Fruit fly (Drosophila melanogaster) whole organism, embryonic: ENCODE results near the gene Gr64b.

ENCODE experiments used
- ATbp ChIP-seq: fragments of 200-800 bp; sonication (Bioruptor generic); optimal IDR thresholded peaks from 2 replicates; lab custom pipeline; 2017; ENCODE audit warnings: missing biosample characterization, mild to moderate bottlenecking, missing genetic modification characterization, missing genetic modification reagents
- Abd-B ChIP-seq: fragments of 200-800 bp; sonication (Bioruptor generic); optimal IDR thresholded peaks from 2 replicates; lab custom pipeline; 2018; ENCODE audit warnings: missing biosample characterization, mild to moderate bottlenecking, missing genetic modification characterization, moderate library complexity
- Aef1 ChIP-seq: fragments of 200-800 bp; sonication (Bioruptor generic); IDR thresholded peaks from 3 replicates; pipeline ENCODE4 v1.3.6; 2022; ENCODE audit warnings: missing biosample characterization, missing genetic modification characterization
- Atf3 ChIP-seq: fragments of 200-800 bp; sonication (Bioruptor generic); optimal IDR thresholded peaks from 3 replicates; lab custom pipeline; 2016; ENCODE audit warnings: missing biosample characterization, missing genetic modification characterization
- Awh ChIP-seq: fragments of 200-800 bp; sonication (Bioruptor generic); IDR thresholded peaks from 2 replicates; pipeline ENCODE4, ENCODE4 v1.3.6; 2022; ENCODE audit warnings: missing biosample characterization, missing genetic modification characterization
- B-H2 ChIP-seq: fragments of 200-800 bp; sonication (Bioruptor generic); optimal IDR thresholded peaks from 2 replicates; lab custom pipeline; 2018; ENCODE audit warnings: missing biosample characterization, mild to moderate bottlenecking, missing genetic modification characterization
- Blimp-1 ChIP-seq: fragments of 200-800 bp; sonication (Bioruptor generic); optimal IDR thresholded peaks from 3 replicates; lab custom pipeline; 2018; ENCODE audit warnings: missing biosample characterization, missing genetic modification characterization, mild to moderate bottlenecking, moderate library complexity, missing genetic modification reagents
- CG10979 ChIP-seq: fragments of 200-800 bp; sonication (Bioruptor generic); optimal IDR thresholded peaks from 2 replicates; lab custom pipeline; 2018; ENCODE audit warnings: missing biosample characterization, mild to moderate bottlenecking, missing genetic modification characterization, moderate library complexity
- CG11093 ChIP-seq: fragments of 200-800 bp; sonication (Bioruptor generic); IDR thresholded peaks from 3 replicates; pipeline ENCODE4 v1.3.6; 2022; ENCODE audit warnings: missing biosample characterization, missing genetic modification characterization
- CG11456 ChIP-seq: fragments of 200-800 bp; sonication (Bioruptor generic); IDR thresholded peaks from 3 replicates; pipeline ENCODE4 v1.3.6; 2022; ENCODE audit warnings: missing biosample characterization, missing genetic modification characterization
- CG12391 ChIP-seq: fragments of 200-800 bp; sonication (Bioruptor generic); optimal IDR thresholded peaks from 3 replicates; lab custom pipeline; 2018; ENCODE audit warnings: missing biosample characterization, mild to moderate bottlenecking, missing genetic modification characterization, moderate library complexity
- CG12942 ChIP-seq: fragments of 200-800 bp; sonication (Bioruptor generic); optimal IDR thresholded peaks from 3 replicates; lab custom pipeline; 2016; ENCODE audit warnings: missing biosample characterization, missing genetic modification characterization
- CG13624 ChIP-seq: fragments of 200-800 bp; sonication (Bioruptor generic); optimal IDR thresholded peaks from 2 replicates; lab custom pipeline; 2016; ENCODE audit warnings: missing biosample characterization, missing genetic modification characterization
- CG16863 ChIP-seq: fragments of 200-800 bp; sonication (Bioruptor generic); optimal IDR thresholded peaks from 3 replicates; lab custom pipeline; 2016; ENCODE audit warnings: missing biosample characterization, missing genetic modification characterization
- CG18262 ChIP-seq: fragments of 200-800 bp; optimal IDR thresholded peaks from 3 replicates; lab custom pipeline; 2019; ENCODE audit warnings: missing biosample characterization, mild to moderate bottlenecking, missing genetic modification characterization, moderate library complexity
- CG18764 ChIP-seq: fragments of 200-800 bp; sonication (Bioruptor generic); optimal IDR thresholded peaks from 3 replicates; lab custom pipeline; 2016; ENCODE audit warnings: missing biosample characterization, missing genetic modification characterization
- CG2712 ChIP-seq: fragments of 200-800 bp; optimal IDR thresholded peaks from 3 replicates; lab custom pipeline; 2019; ENCODE audit warnings: missing biosample characterization, mild to moderate bottlenecking, missing genetic modification characterization, moderate library complexity
- CG31388 ChIP-seq: fragments of 200-800 bp; sonication (Bioruptor generic); optimal IDR thresholded peaks from 2 replicates; lab custom pipeline; 2016; ENCODE audit warnings: missing biosample characterization, missing genetic modification characterization
- CG6254 ChIP-seq: fragments of 200-800 bp; sonication (Bioruptor generic); optimal IDR thresholded peaks from 3 replicates; lab custom pipeline; 2017; ENCODE audit warnings: mild to moderate bottlenecking, missing biosample characterization, missing genetic modification reagents, missing genetic modification characterization
- CG6272 ChIP-seq: fragments of 200-800 bp; sonication (Bioruptor generic); IDR thresholded peaks from 2 replicates; pipeline ENCODE4 v1.3.6; 2022; ENCODE audit warnings: missing biosample characterization, missing genetic modification characterization
- CG6765 ChIP-seq: fragments of 200-800 bp; sonication (Bioruptor generic); optimal IDR thresholded peaks from 3 replicates; lab custom pipeline; 2017; ENCODE audit warnings: missing biosample characterization, mild to moderate bottlenecking, missing genetic modification characterization
- CG7556 ChIP-seq: fragments of 200-800 bp; sonication (Bioruptor generic); optimal IDR thresholded peaks from 2 replicates; lab custom pipeline; 2017; ENCODE audit warnings: missing biosample characterization, mild to moderate bottlenecking, missing genetic modification characterization
- CG8290 ChIP-seq, 3 experiments: fragments of 200-800 bp; sonication (Bioruptor generic); optimal IDR thresholded peaks; 2 replicates each; lab custom pipeline; 2016 to 2019; ENCODE audit warnings: missing biosample characterization in 3 of 3, missing genetic modification characterization in 3 of 3, mild to moderate bottlenecking in 2 of 3, moderate library complexity in 1 of 3
- CG8478 ChIP-seq: fragments of >200 bp; optimal IDR thresholded peaks from 2 replicates; lab custom pipeline; 2018
- CG8765 ChIP-seq: fragments of 200-800 bp; sonication (Bioruptor generic); IDR thresholded peaks from 2 replicates; pipeline ENCODE4 v1.3.6; 2022; ENCODE audit warnings: missing biosample characterization, missing genetic modification characterization
- CHES-1-like ChIP-seq: fragments of 200-800 bp; sonication (Bioruptor generic); optimal IDR thresholded peaks from 2 replicates; lab custom pipeline; 2016; ENCODE audit warnings: missing biosample characterization, missing genetic modification characterization
- Dll ChIP-seq: fragments of 200-800 bp; sonication (Bioruptor generic); IDR thresholded peaks from 4 replicates; pipeline ENCODE4 v1.3.6; 2022; ENCODE audit warnings: missing biosample characterization, missing genetic modification characterization; ENCODE audit not compliant: partially characterized antibody
- Eip74EF ChIP-seq, 2 experiments: fragments of 200-800 bp in 1 of 2; fragments of >200 bp in 1 of 2; sonication (Bioruptor generic) in 1 of 2; optimal IDR thresholded peaks; 2 replicates each; lab custom pipeline; 2017 to 2019; ENCODE audit warnings: missing biosample characterization in 2 of 2, missing genetic modification characterization in 2 of 2, mild to moderate bottlenecking in 1 of 2, moderate library complexity in 1 of 2
- Fer2 ChIP-seq: fragments of 200-800 bp; sonication (Bioruptor generic); optimal IDR thresholded peaks from 2 replicates; lab custom pipeline; 2018; ENCODE audit warnings: missing biosample characterization, mild to moderate bottlenecking, missing genetic modification characterization, moderate library complexity
- Gsc ChIP-seq: fragments of 200-800 bp; sonication (Bioruptor generic); IDR thresholded peaks from 2 replicates; pipeline ENCODE4 v1.3.6; 2022; ENCODE audit warnings: missing biosample characterization, missing genetic modification characterization
- Hmx ChIP-seq: fragments of 200-800 bp; sonication (Bioruptor generic); optimal IDR thresholded peaks from 2 replicates; lab custom pipeline; 2016; ENCODE audit warnings: missing biosample characterization, missing genetic modification characterization
- NC2β ChIP-seq: fragments of 200-800 bp; sonication (Bioruptor generic); optimal IDR thresholded peaks from 2 replicates; lab custom pipeline; 2016; ENCODE audit warnings: missing biosample characterization, missing genetic modification characterization
- NK7.1 ChIP-seq: fragments of 200-800 bp; sonication (Bioruptor generic); optimal IDR thresholded peaks from 3 replicates; lab custom pipeline; 2016; ENCODE audit warnings: missing biosample characterization, missing genetic modification characterization
- Nf-YC ChIP-seq: fragments of 200-800 bp; optimal IDR thresholded peaks from 3 replicates; lab custom pipeline; 2019; ENCODE audit warnings: missing biosample characterization, mild to moderate bottlenecking, missing genetic modification characterization, moderate library complexity
- Opbp ChIP-seq: fragments of 200-800 bp; sonication (Bioruptor generic); IDR thresholded peaks from 3 replicates; pipeline ENCODE4 v1.3.6; 2022; ENCODE audit warnings: missing biosample characterization, missing genetic modification characterization; ENCODE audit not compliant: partially characterized antibody
- PHDP ChIP-seq: fragments of 200-800 bp; sonication (Bioruptor generic); optimal IDR thresholded peaks from 3 replicates; lab custom pipeline; 2018; ENCODE audit warnings: missing biosample characterization, mild to moderate bottlenecking, missing genetic modification characterization, moderate library complexity
- Sox100B ChIP-seq: fragments of 200-800 bp; sonication (Bioruptor generic); optimal IDR thresholded peaks from 3 replicates; lab custom pipeline; 2018; ENCODE audit warnings: missing biosample characterization, mild to moderate bottlenecking, missing genetic modification characterization
- ab ChIP-seq: fragments of 200-800 bp; sonication (Bioruptor generic); optimal IDR thresholded peaks from 2 replicates; lab custom pipeline; 2016; ENCODE audit warnings: missing biosample characterization, missing genetic modification characterization
- ara ChIP-seq: fragments of 200-800 bp; sonication (Bioruptor generic); IDR thresholded peaks from 2 replicates; pipeline ENCODE4 v1.3.6; 2022; ENCODE audit warnings: missing biosample characterization, missing genetic modification characterization
- az2 ChIP-seq: fragments of 200-800 bp; sonication (Bioruptor generic); optimal IDR thresholded peaks from 3 replicates; lab custom pipeline; 2016; ENCODE audit warnings: missing biosample characterization, missing genetic modification characterization
- br ChIP-seq: fragments of >200 bp; optimal IDR thresholded peaks from 2 replicates; lab custom pipeline; 2017
- caup ChIP-seq: fragments of 200-800 bp; sonication (Bioruptor generic); optimal IDR thresholded peaks from 3 replicates; lab custom pipeline; 2017; ENCODE audit warnings: missing biosample characterization, mild to moderate bottlenecking, missing genetic modification characterization, moderate library complexity; ENCODE audit not compliant: severe bottlenecking
- chif ChIP-seq, 2 experiments: fragments of 200-800 bp; sonication (Bioruptor generic); optimal IDR thresholded peaks; 3 replicates each; lab custom pipeline; 2016; ENCODE audit warnings: missing biosample characterization in 2 of 2, missing genetic modification characterization in 2 of 2
- ci ChIP-seq: fragments of 200-800 bp; sonication (Bioruptor generic); IDR thresholded peaks from 3 replicates; pipeline ENCODE4 v1.3.6; 2022; ENCODE audit warnings: missing biosample characterization, missing genetic modification characterization
- jing ChIP-seq: fragments of 200-800 bp; sonication (Bioruptor generic); optimal IDR thresholded peaks from 2 replicates; lab custom pipeline; 2018; ENCODE audit warnings: missing biosample characterization, mild to moderate bottlenecking, missing genetic modification characterization
- kni ChIP-seq: fragments of 200-800 bp; sonication (Bioruptor generic); optimal IDR thresholded peaks from 3 replicates; lab custom pipeline; 2017; ENCODE audit warnings: mild to moderate bottlenecking, missing biosample characterization, missing genetic modification reagents, missing genetic modification characterization
- otp ChIP-seq: fragments of 200-800 bp; sonication (Bioruptor generic); IDR thresholded peaks from 3 replicates; pipeline ENCODE4, ENCODE4 v1.3.6; 2022; ENCODE audit warnings: missing biosample characterization, missing genetic modification characterization
- pho ChIP-seq: fragments of 200-800 bp; sonication (Bioruptor generic); optimal IDR thresholded peaks from 2 replicates; lab custom pipeline; 2016; ENCODE audit warnings: missing biosample characterization, missing genetic modification characterization
- sisA ChIP-seq: fragments of 200-800 bp; sonication (Bioruptor generic); IDR thresholded peaks from 2 replicates; pipeline ENCODE4 v1.3.6; 2022; ENCODE audit warnings: missing biosample characterization, missing genetic modification characterization
- sqz ChIP-seq: fragments of 200-800 bp; sonication (Bioruptor generic); optimal IDR thresholded peaks from 3 replicates; lab custom pipeline; 2018; ENCODE audit warnings: missing biosample characterization, mild to moderate bottlenecking, missing genetic modification characterization

Gene Gr64b

DNA sequence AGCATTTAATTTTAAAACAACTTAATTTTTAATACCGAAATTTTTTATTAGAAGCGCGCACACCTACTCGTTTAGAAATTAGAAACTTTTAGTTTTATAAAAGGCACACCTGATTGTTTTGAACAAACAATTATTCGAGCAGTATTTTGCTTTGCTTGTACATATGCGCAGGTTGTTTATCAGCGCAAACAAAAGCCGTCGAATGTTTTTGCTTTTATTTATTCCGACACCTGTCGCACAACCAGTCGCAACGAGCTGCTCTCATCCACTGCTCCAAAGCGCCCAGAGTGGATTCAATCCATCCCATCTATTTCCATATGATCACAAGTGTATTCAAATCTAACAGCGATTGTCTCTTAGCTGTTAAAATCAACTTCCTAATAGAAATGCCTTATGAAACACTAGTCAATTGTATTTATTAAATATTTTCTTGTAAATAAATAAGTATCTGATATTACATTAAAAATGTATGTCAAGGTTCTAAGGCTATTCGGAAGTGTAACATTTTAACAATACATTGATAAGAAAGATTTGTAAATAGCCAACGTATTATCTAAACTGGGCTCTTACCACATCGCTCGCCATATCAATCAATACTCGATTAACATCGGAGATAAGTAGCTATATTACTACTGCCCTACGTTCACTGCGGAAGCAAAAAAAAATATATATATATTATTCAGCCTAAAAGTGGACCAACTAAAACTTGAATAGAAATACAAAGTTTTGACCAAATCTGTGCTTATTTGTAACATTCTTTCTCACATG lies 2.5 kb upstream of the Gr64b start, which contains the start of gene CG11594 (continued):
- no peak for TF ChIP-seq Atf3 (GFP tag; lab: Kevin White, UChicago)
- no peak for TF ChIP-seq CHES-1-like (GFP tag; lab: Kevin White, UChicago)
- TF ChIP-seq NK7.1 = no peak
- no peak for TF ChIP-seq CG6272 (GFP tag; lab: Robert Waterston, UW)
- peak; percentile 12 for TF ChIP-seq Sox100B (GFP tag; lab: Kevin White, UChicago)
- no peak for TF ChIP-seq ab (GFP tag; lab: Kevin White, UChicago)
- peak; percentile 12 for TF ChIP-seq CG7556 (GFP tag; lab: Kevin White, UChicago)
- no peak for TF ChIP-seq sisA (GFP tag; lab: Robert Waterston, UW)
- TF ChIP-seq CG11093 = no peak
- no peak for TF ChIP-seq CG18764 (GFP tag; lab: Kevin White, UChicago)
- no peak for TF ChIP-seq NC2β (GFP tag; lab: Kevin White, UChicago)
- no peak for TF ChIP-seq CG10979 (tag; lab: Kevin White, UChicago)
- no peak for TF ChIP-seq CG16863
- no peak for TF ChIP-seq otp
- no peak for TF ChIP-seq ara (GFP tag; lab: Robert Waterston, UW)
- no peak for TF ChIP-seq Aef1 (GFP tag; lab: Robert Waterston, UW)
- TF ChIP-seq CG6254 = no peak
- TF ChIP-seq CG8765 (GFP tag; lab: Robert Waterston, UW) = no peak
- TF ChIP-seq PHDP (tag; lab: Kevin White, UChicago) = no peak
- no peak for TF ChIP-seq Nf-YC (tag; lab: Kevin White, UChicago)
- no peak for TF ChIP-seq CG13624
- no peak for TF ChIP-seq kni (GFP tag; lab: Kevin White, UChicago)
- TF ChIP-seq Blimp-1 = no peak
- no peak for TF ChIP-seq Dll (GFP tag; lab: Robert Waterston, UW)
- TF ChIP-seq CG12942 (GFP tag; lab: Kevin White, UChicago) = no peak
- TF ChIP-seq Opbp (GFP tag; lab: Robert Waterston, UW) = no peak
- TF ChIP-seq CG6765 (GFP tag; lab: Kevin White, UChicago) = peak; percentile 39
- no peak for TF ChIP-seq az2 (GFP tag; lab: Kevin White, UChicago)
- TF ChIP-seq ATbp (GFP tag; lab: Kevin White, UChicago) = peak; percentile 41
- no peak for TF ChIP-seq chif (GFP tag; optimal IDR thresholded peaks at IDR 0.05; lab: Kevin White, UChicago)
- peak; percentile 29 for TF ChIP-seq B-H2 (GFP tag; lab: Kevin White, UChicago)
- TF ChIP-seq pho (GFP tag; lab: Kevin White, UChicago) = no peak
- TF ChIP-seq CG2712 (tag; lab: Kevin White, UChicago) = no peak
- no peak for TF ChIP-seq sqz (GFP tag; lab: Kevin White, UChicago)
- TF ChIP-seq CG18262 (tag; lab: Kevin White, UChicago) = no peak
- no peak for TF ChIP-seq Gsc (GFP tag; lab: Robert Waterston, UW)
- TF ChIP-seq ci = peak; percentile 9; the same call in 1 of the 3 replicates
- TF ChIP-seq Fer2 (tag; lab: Kevin White, UChicago) = peak; percentile 9
- TF ChIP-seq Awh = peak; percentile 40; the same call in 1 of the 2 replicates
- no peak for TF ChIP-seq Abd-B
- TF ChIP-seq caup (GFP tag; lab: Kevin White, UChicago) = peak; percentile 75
- no peak for TF ChIP-seq br (lab: Kevin White, UChicago)
- TF ChIP-seq jing (GFP tag; lab: Kevin White, UChicago) = no peak
- TF ChIP-seq Eip74EF (GFP tag; optimal IDR thresholded peaks at IDR 0.05; lab: Kevin White, UChicago) = peak in 1 of 2 experiments; percentile 54
- TF ChIP-seq Hmx (GFP tag; lab: Kevin White, UChicago) = no peak
- TF ChIP-seq CG11456 (GFP tag; lab: Robert Waterston, UW) = no peak
- TF ChIP-seq CG8478 (lab: Kevin White, UChicago) = no peak
- TF ChIP-seq CG8290 (GFP tag; optimal IDR thresholded peaks at IDR 0.05; lab: Kevin White, UChicago) = no peak
- TF ChIP-seq CG8290 (tag; optimal IDR thresholded peaks at IDR 0.05; lab: Kevin White, UChicago) = no peak
- TF ChIP-seq CG12391 = no peak
- no peak for TF ChIP-seq CG31388 (GFP tag; lab: Kevin White, UChicago)
